Worm (Caenorhabditis elegans) whole organism, L3 larva: ENCODE measurements around the gene F57A10.2.

Source experiments
- R02D3.7 ChIP-seq: fragments of 150-350 bp; optimal IDR thresholded peaks from 2 replicates; lab custom pipeline; 2014; ENCODE audit warnings: missing biosample characterization, missing genetic modification characterization
- elt-1 ChIP-seq: fragments of 150-350 bp; optimal IDR thresholded peaks from 2 replicates; lab custom pipeline; 2014; ENCODE audit warnings: missing biosample characterization, missing genetic modification characterization
- mdl-1 ChIP-seq: fragments of 150-350 bp; optimal IDR thresholded peaks from 2 replicates; lab custom pipeline; 2014; ENCODE audit warnings: missing biosample characterization, missing genetic modification characterization
- nhr-237 ChIP-seq: fragments of 150-350 bp; optimal IDR thresholded peaks from 2 replicates; lab custom pipeline; 2014; ENCODE audit warnings: missing biosample characterization, missing genetic modification characterization
- nhr-43 ChIP-seq: sonication (generic microtip); optimal IDR thresholded peaks from 2 replicates; lab custom pipeline; 2016; ENCODE audit warnings: mild to moderate bottlenecking, missing genetic modification characterization, missing compliant biosample characterization; ENCODE audit not compliant: poor library complexity, severe bottlenecking
- skn-1 ChIP-seq: fragments of 150-350 bp; optimal IDR thresholded peaks from 2 replicates; lab custom pipeline; 2014; ENCODE audit warnings: missing biosample characterization, missing genetic modification characterization
- unc-39 ChIP-seq: sonication (generic microtip); optimal IDR thresholded peaks from 4 replicates; lab custom pipeline; 2017; ENCODE audit warnings: missing biosample characterization, missing genetic modification characterization
- unc-62 ChIP-seq: fragments of 150-350 bp; sonication (generic microtip); optimal IDR thresholded peaks from 4 replicates; lab custom pipeline; 2014; ENCODE audit warnings: missing biosample characterization, missing genetic modification reagents, missing genetic modification characterization
- zag-1 ChIP-seq: fragments of 150-350 bp; optimal IDR thresholded peaks from 2 replicates; lab custom pipeline; 2014; ENCODE audit warnings: missing biosample characterization, missing genetic modification characterization
- ztf-4 ChIP-seq: fragments of 150-350 bp; optimal IDR thresholded peaks from 2 replicates; lab custom pipeline; 2014; ENCODE audit warnings: missing biosample characterization, missing genetic modification characterization

ce11 chrV:15733568-15733967, 32.8 kb upstream of the F57A10.2 start, which contains the start of gene T23D5.3:
- TF ChIP-seq zag-1 (tag; lab: Kevin White, UChicago) (no peak), mdl-1 (no peak), ztf-4 (tag; lab: Kevin White, UChicago) (no peak), unc-62 (no peak), unc-39 (tag; lab: Kevin White, UChicago) (no peak), R02D3.7 (tag; lab: Kevin White, UChicago) (no peak), nhr-237 (tag; lab: Kevin White, UChicago) (no peak), elt-1 (no peak), nhr-43 (tag; lab: Kevin White, UChicago) (no peak), skn-1 (tag; lab: Kevin White, UChicago) (no peak)
